Fruit fly (Drosophila melanogaster): ENCODE data around the gene Mics1.

Mics1 gene

dm6 chr3R:7502276-7502675, at the start of gene Mics1:
Mics1 (minus strand) TSS chr3R:7502376.
- no peak for TF ChIP-seq CTCF (optimal IDR thresholded peaks at IDR 0.05)
- no peak for TF ChIP-seq CG8478 (optimal IDR thresholded peaks at IDR 0.05)

- TF ChIP-seq CG8478 (optimal IDR thresholded peaks at IDR 0.05) (no peak), CTCF (optimal IDR thresholded peaks at IDR 0.05) (no peak)
Measured at dm6 chr3R:7551708-7552107, 49.5 kb upstream of the Mics1 start, which contains the start of gene CG45545. CG45545 (plus strand) TSS chr3R:7552008.

dm6 chr3R:7548808-7549744, 46.9 kb upstream of the Mics1 start, which contains the start of gene alpha-Est1:
alpha-Est1 (minus strand) TSS chr3R:7549124.
- TF ChIP-seq CG8478 (optimal IDR thresholded peaks at IDR 0.05), result no peak
- no peak for TF ChIP-seq CTCF (optimal IDR thresholded peaks at IDR 0.05)

dm6 chr3R:7541145-7541860, 39.1 kb upstream of the Mics1 start, which contains the start of the genes alpha-Est3 and alpha-Est2:
alpha-Est3 (minus strand) TSS chr3R:7541631.
alpha-Est2 (plus strand) TSS chr3R:7541810.
- TF ChIP-seq CG8478 (optimal IDR thresholded peaks at IDR 0.05) (no peak), CTCF (optimal IDR thresholded peaks at IDR 0.05) (no peak)

- TF ChIP-seq CTCF (optimal IDR thresholded peaks at IDR 0.05) (no peak), CG8478 (optimal IDR thresholded peaks at IDR 0.05) (no peak)
Measured at dm6 chr3R:7538435-7538834, 36.3 kb upstream of the Mics1 start, which contains the start of gene alpha-Est4. alpha-Est4 (minus strand) TSS chr3R:7538615.

dm6 chr3R:7536281-7536680, 34.1 kb upstream of the Mics1 start, which contains the start of gene alpha-Est5:
alpha-Est5 (minus strand) TSS chr3R:7536390.
- TF ChIP-seq CG8478 (optimal IDR thresholded peaks at IDR 0.05) (no peak), CTCF (optimal IDR thresholded peaks at IDR 0.05) (no peak)

dm6 chr3R:7535606-7536005, 33.4 kb upstream of the Mics1 start:
- TF ChIP-seq CG8478 (optimal IDR thresholded peaks at IDR 0.05) (no peak), CTCF (optimal IDR thresholded peaks at IDR 0.05) (no peak)

dm6 chr3R:7530184-7530821, 28.1 kb upstream of the Mics1 start, which contains the start of the genes Rtnl2 and alphaTub84D:
Rtnl2 (minus strand) TSS chr3R:7530241.
alphaTub84D (plus strand) TSS chr3R:7530753.
- TF ChIP-seq CTCF (optimal IDR thresholded peaks at IDR 0.05) (no peak), CG8478 (optimal IDR thresholded peaks at IDR 0.05) (no peak)

- TF ChIP-seq CG8478 (optimal IDR thresholded peaks at IDR 0.05) (no peak), CTCF (optimal IDR thresholded peaks at IDR 0.05) (no peak)
Measured at dm6 chr3R:7528677-7529076, 26.5 kb upstream of the Mics1 start, which contains the start of gene alpha-Est6. alpha-Est6 (minus strand) TSS chr3R:7528777.

- TF ChIP-seq CTCF (optimal IDR thresholded peaks at IDR 0.05) (no peak), CG8478 (optimal IDR thresholded peaks at IDR 0.05) (no peak)
Measured at dm6 chr3R:7524160-7524559, 22.0 kb upstream of the Mics1 start.

dm6 chr3R:7523594-7523993, 21.4 kb upstream of the Mics1 start, which contains the start of gene alpha-Est7:
alpha-Est7 (minus strand) TSS chr3R:7523753.
- no peak for TF ChIP-seq CTCF (optimal IDR thresholded peaks at IDR 0.05)

- TF ChIP-seq CG8478 (optimal IDR thresholded peaks at IDR 0.05) (no peak), CTCF (optimal IDR thresholded peaks at IDR 0.05) (no peak)
Measured at dm6 chr3R:7522266-7522955, 20.2 kb upstream of the Mics1 start.

dm6 chr3R:7519356-7519755, 17.2 kb upstream of the Mics1 start, which contains the start of gene Ubc84D:
Ubc84D (minus strand) TSS chr3R:7519456.
- TF ChIP-seq CG8478 (optimal IDR thresholded peaks at IDR 0.05) (no peak), CTCF (optimal IDR thresholded peaks at IDR 0.05) (no peak)

dm6 chr3R:7515599-7516069, 13.5 kb upstream of the Mics1 start, which contains the start of gene alpha-Est8:
alpha-Est8 (minus strand) TSS chr3R:7515670.
- TF ChIP-seq CTCF (optimal IDR thresholded peaks at IDR 0.05), result no peak

All from S2 (cell line).